Fruit fly (Drosophila melanogaster): ENCODE data around the gene CG8509.
A peak's percentile ranks its signal among the peaks of the same experiment; 100 is the strongest.

CG8509 gene

DNA sequence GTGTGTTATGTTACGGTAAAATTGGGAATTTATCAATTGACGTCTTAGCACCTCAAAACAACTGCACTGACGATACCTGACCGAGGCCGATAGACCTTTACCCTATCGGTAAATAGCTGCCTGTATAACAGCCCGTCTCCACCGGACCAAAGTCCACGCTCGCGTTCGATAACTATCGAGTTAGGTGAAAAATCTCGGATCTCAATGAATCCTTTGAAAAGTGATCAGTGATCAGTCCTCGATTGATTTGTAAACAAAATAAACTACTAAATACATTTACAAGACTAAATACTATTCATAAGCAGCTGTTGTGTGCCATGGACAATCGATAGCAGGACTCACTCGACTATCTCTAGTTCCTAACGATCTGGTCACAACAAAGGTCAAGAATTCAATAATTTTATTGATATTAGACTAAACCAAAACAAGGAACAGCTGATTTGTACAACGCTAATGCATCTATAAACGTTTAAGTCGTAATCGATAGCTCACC, 13.4 kb upstream of the CG8509 start, which contains the start of gene sordd1:
Gene sordd1, minus strand, starts transcription at position 78 of the 493 bp plus-strand sequence.
- peak; percentile 34 for TF ChIP-seq toe (GFP tag; optimal IDR thresholded peaks at IDR 0.05)

DNA sequence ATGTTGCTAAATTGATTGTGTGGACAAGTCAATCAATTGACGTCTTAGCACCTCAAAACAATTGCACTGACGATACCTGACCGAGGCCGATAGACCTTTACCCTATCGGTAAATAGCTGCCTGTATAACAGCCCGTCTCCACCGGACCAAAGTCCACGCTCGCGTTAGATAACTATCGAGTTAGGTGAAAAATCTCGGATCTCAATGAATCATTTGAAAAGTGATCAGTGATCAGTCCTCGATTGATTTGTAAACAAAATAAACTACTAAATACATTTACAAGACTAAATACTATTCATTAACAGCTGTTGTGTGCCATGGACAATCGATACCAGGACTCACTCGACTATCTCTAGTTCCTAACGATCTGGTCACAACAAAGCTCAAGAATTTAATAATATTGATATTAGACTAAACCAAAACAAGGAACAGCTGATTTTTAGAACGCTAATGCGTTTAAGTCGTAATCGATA, 10.2 kb upstream of the CG8509 start, which contains the start of the genes sordd2 and CG15602:
Gene sordd2, minus strand, starts transcription at position 78 of the 473 bp plus-strand sequence.
Gene CG15602, plus strand, starts transcription at position 342 of the 473 bp plus-strand sequence.
- TF ChIP-seq kay (GFP tag; ENCODE audit: borderline replicate concordance) (peak; percentile 57), toe (GFP tag; optimal IDR thresholded peaks at IDR 0.05) (peak; percentile 13)

DNA sequence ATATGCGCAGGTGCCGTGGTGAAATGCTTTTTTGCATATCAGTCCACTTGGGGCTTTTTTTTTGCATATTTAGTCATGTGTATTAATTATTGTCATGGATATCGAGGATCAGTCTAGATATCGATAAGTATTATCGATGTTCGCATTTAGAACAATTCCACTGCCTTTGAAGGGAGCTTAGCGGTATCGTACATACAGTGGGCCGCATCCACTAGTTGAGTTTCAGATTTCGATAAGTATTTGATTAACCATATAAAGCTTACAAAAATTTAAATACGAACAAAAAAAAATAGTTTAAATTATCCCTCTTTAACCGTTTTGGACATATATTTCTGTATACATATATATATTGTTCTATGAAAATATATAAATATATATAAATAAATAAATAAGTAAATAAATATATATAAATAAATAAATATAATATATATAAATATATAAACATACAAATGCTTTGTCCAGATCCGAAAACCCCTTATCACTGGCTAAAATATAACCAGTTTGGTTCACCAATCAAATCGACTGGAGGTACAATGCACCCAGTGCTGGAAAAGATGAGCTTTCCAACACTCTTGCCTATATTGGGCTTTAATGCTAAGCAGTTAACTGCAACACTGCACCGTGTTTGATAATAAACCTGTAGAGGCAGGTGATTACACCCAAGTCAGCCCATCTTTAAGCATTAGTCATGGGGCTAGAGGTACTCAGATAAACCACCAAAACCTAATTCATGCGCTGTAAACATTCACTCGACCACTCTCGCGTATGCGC, 6.3 kb upstream of the CG8509 start:
- no peak for TF ChIP-seq toe (GFP tag; optimal IDR thresholded peaks at IDR 0.05)
- peak; percentile 54 for TF ChIP-seq CG14711 (tag; optimal IDR thresholded peaks at IDR 0.05)
- TF ChIP-seq Hr96 (GFP tag; optimal IDR thresholded peaks at IDR 0.05): no peak
- peak; percentile 6 for TF ChIP-seq pad (GFP tag; optimal IDR thresholded peaks at IDR 0.05)
- no peak for TF ChIP-seq CG33017 (tag; optimal IDR thresholded peaks at IDR 0.05)
- no peak for TF ChIP-seq Crg-1 (GFP tag; optimal IDR thresholded peaks at IDR 0.05)
- peak; percentile 22 for TF ChIP-seq CG1620 (GFP tag; optimal IDR thresholded peaks at IDR 0.05)
- TF ChIP-seq CG11617 (GFP tag; optimal IDR thresholded peaks at IDR 0.05): peak; percentile 34
- TF ChIP-seq CG7101 (tag; optimal IDR thresholded peaks at IDR 0.05): peak; percentile 67
- TF ChIP-seq bab1 (GFP tag; optimal IDR thresholded peaks at IDR 0.05): peak; percentile 37

DNA sequence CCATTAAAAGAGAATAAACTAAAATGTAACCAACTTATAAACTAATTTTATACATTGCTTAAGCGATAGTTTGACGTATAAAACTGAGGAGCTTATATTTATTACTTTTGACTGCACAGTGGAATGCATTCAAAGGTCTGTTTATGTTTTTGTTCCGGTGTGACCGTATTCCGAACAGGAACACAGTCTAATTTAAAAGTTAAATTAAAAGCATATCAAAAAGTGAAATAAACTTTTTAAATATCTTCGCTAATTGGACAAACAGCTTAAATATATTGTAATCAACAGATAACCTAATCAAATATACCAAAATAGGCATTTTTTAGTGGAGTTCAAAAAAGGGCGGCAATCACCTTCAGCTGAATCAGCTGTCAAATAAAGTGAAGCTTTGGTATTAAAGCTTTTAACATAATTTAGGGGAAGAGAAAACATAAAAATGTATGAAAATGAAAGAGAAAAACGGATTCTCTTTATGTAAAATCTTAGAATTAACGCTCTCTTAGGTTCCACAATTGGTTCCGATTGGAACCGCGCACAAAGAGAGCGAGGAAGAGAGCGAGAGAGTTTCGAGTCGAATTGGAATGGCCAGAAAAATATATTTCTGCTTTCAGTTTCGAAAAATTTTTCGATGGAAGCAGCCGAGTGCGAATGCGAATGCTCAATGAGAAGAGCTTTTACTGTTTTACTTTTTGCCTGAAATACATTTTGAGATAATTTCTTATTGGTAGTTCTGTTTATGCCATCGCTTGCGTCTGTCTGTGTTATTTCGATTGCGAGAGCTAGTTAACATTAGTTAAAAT, 5.4 kb upstream of the CG8509 start, which contains the start of the genes PGRP-LE and sd:
Gene PGRP-LE, minus strand, starts transcription at position 117 of the 800 bp plus-strand sequence.
Gene sd, plus strand, starts transcription at position 607 of the 800 bp plus-strand sequence.
- TF ChIP-seq bab1 (GFP tag; optimal IDR thresholded peaks at IDR 0.05) (peak; percentile 18), cic (GFP tag; optimal IDR thresholded peaks at IDR 0.05) (no peak), kay (GFP tag; ENCODE audit: borderline replicate concordance) (peak; percentile 85), CG14711 (tag; optimal IDR thresholded peaks at IDR 0.05) (peak; percentile 61), CG7101 (tag; optimal IDR thresholded peaks at IDR 0.05) (no peak), Mnt (GFP tag; optimal IDR thresholded peaks at IDR 0.05) (no peak), Hr96 (GFP tag; optimal IDR thresholded peaks at IDR 0.05) (no peak), CG11617 (GFP tag; optimal IDR thresholded peaks at IDR 0.05) (no peak)

DNA sequence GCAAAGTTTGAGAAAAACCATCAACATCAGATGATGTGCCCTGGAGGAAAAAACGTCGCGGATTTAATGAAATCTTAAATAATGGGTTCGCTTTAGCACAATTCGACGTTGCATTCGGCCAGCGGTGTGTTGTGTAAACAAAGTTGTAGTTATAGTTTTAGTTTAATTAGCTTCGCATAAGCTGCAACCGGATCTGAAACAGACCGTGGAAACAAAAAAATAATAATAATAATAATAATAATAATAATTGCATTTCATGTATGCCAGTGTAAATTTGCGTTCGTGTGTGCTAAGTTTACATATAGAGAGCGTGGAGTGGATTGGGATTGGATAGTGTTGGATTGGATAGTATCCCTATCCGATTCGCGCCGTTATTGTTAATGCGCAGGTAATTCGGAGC, 4.6 kb upstream of the CG8509 start:
- TF ChIP-seq CG7101 (tag; optimal IDR thresholded peaks at IDR 0.05): no peak
- TF ChIP-seq pad (GFP tag; optimal IDR thresholded peaks at IDR 0.05): no peak
- peak; percentile 19 for TF ChIP-seq CG14711 (tag; optimal IDR thresholded peaks at IDR 0.05)
- no peak for TF ChIP-seq Crg-1 (GFP tag; optimal IDR thresholded peaks at IDR 0.05)
- TF ChIP-seq Hr96 (GFP tag; optimal IDR thresholded peaks at IDR 0.05): no peak

DNA sequence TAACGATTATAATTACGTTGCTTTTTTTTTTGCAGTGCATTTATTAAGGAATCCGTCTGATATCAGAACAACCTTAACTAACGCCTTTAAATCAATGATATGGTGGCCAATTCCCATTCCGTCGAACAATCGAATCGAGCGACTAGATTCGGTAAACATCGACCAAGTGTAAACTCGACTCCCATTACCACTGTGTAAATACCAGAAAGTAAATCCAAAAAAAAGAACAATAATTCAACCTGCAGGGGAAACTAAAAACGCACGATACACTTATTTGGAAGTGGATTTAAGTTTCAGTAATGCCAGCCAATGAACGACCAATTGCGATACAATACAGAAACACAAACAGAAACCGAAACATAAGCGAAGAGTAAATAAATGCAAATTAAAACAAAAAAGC, 3.8 kb upstream of the CG8509 start:
- TF ChIP-seq pad (GFP tag; optimal IDR thresholded peaks at IDR 0.05) (peak; percentile 42), kay (GFP tag; ENCODE audit: borderline replicate concordance) (no peak), tj (GFP tag; optimal IDR thresholded peaks at IDR 0.05) (peak; percentile 42), CG1620 (GFP tag; optimal IDR thresholded peaks at IDR 0.05) (no peak)

DNA sequence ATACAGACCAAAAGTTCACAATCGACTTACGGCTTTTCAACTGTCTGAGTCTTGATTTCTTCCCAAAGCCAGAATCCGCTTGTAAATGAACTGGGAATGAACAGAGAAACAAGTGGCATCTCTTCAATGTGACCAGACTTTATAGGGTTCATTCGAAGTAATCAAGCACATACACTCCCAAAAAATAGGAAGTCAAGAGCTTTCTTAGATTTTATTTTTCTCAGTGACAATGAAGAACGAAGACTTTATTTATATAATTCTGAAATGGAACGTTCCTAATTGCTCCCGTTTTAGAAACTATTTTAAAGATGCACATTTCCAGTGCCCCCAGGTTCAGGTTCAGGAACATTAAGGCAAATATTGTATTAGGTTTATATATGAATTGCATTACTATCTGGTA, 1.4 kb upstream of the CG8509 start:
- TF ChIP-seq Clk (GFP tag; optimal IDR thresholded peaks at IDR 0.05) (no peak), CG5204 (GFP tag; optimal IDR thresholded peaks at IDR 0.05) (no peak), cnc (optimal IDR thresholded peaks at IDR 0.05) (no peak), CG7101 (tag; optimal IDR thresholded peaks at IDR 0.05) (no peak), CG12768 (GFP tag; optimal IDR thresholded peaks at IDR 0.05) (no peak), ovo (GFP tag; optimal IDR thresholded peaks at IDR 0.05) (no peak), CG14711 (tag; optimal IDR thresholded peaks at IDR 0.05) (no peak), Hr96 (GFP tag; optimal IDR thresholded peaks at IDR 0.05) (no peak), kay (GFP tag; ENCODE audit: borderline replicate concordance) (no peak), cic (GFP tag; optimal IDR thresholded peaks at IDR 0.05) (no peak), Mnt (GFP tag; optimal IDR thresholded peaks at IDR 0.05) (no peak), pad (GFP tag; optimal IDR thresholded peaks at IDR 0.05) (no peak), CG11617 (GFP tag; optimal IDR thresholded peaks at IDR 0.05) (no peak), tj (GFP tag; optimal IDR thresholded peaks at IDR 0.05) (no peak)
